Worm (Caenorhabditis elegans): ENCODE measurements around the gene puf-12.

puf-12 gene

DNA sequence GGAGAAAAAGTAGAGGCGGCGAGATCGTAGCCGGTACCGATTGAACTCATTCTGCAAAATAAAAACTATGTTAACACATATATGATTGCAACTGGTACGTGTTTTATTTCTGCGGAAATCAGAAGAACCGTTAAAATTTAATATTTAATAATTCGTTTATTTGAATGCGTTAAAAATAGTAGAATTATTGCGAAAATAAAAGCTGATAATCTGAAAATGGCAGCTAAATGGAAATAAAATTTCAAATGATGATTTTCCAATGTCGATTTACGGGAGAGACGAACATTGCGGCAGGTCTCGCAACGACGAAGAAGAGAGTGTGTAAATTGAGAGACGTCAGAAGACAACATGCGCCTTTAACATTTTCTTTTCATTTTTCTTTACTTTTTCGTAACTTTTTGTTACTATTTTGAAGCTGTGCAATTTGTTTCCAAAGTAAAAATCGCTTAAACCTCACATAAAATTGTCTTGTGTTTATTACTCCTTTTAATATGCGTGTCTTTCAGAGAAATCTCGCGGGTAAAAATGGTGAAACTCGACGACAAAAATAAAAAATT is at the start of gene puf-12, which contains the start of gene pas-7:
TSS of gene puf-12 (plus strand) at position 507 of the 557 bp plus-strand sequence.
TSS of gene pas-7 (minus strand) at position 51 of the 557 bp plus-strand sequence.
- no peak for TF ChIP-seq unc-62 (GFP tag; optimal IDR thresholded peaks at IDR 0.05)

DNA sequence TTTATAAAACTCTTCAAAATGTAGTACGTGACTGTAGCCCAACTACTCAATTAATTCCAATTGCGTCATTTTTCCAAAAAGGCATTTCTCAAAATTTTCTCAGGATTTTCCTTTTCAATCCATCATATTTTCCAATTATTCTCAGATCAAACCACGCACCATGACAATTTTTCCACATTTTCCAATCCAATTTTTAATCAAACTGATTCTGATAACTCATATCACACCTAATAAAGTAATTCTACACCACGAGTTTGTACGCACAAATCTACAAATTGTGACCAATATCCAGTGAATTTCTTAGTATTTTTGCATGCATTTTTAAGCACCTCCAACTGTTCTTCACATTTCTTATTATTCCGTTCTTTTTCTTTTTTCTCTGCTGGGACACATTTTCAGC is 48.6 kb upstream of the puf-12 start:
- no peak for TF ChIP-seq unc-62 (GFP tag; optimal IDR thresholded peaks at IDR 0.05)

DNA sequence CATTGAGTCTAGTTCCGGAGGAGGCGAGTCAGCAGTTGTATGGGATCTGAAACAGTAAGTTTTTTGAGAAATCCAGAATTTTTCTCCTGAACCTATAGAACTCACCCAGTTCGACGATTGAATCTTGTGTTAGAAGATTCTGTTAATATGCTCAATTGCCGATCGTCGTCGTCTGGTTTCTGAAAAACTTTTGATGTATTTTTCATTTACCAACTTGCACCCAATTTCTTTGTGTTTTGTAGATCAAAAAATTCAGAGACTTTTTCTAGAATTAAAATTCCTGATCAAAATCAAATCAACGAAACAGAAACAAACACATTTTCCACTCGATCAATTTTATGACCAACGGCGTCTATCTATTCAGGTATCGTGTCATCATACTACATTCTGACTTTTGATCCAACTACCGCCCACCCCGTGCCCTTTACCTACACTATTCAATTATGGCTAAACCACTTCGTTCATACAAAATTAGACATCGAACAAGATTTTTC is 43.5 kb upstream of the puf-12 start, which contains the start of gene C18D1.2:
TSS of gene C18D1.2 (plus strand) at position 444 of the 494 bp plus-strand sequence.
- no peak for TF ChIP-seq unc-62 (GFP tag; optimal IDR thresholded peaks at IDR 0.05)

DNA sequence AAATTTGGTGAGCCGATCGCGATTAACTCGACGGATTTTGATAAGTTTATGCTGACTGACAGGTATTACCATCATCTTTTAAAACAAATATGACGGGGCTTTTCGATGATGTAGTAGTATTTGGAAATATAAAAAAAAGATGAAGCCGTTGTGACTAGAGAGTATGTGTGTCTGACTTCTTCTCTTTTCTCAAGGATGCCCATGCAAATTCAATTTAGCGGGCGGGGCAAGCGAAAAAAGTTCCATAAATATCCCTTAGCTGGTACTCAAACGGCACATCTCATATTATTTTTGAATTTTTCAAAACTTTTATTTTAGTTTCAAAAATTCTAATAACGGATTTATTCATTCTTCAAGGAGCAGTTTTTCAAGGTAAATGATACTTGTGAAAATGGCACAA is 39.6 kb upstream of the puf-12 start, which contains the start of gene stg-1:
TSS of gene stg-1 (minus strand) at position 153 of the 400 bp plus-strand sequence.
- no peak for TF ChIP-seq unc-62 (GFP tag; optimal IDR thresholded peaks at IDR 0.05)

DNA sequence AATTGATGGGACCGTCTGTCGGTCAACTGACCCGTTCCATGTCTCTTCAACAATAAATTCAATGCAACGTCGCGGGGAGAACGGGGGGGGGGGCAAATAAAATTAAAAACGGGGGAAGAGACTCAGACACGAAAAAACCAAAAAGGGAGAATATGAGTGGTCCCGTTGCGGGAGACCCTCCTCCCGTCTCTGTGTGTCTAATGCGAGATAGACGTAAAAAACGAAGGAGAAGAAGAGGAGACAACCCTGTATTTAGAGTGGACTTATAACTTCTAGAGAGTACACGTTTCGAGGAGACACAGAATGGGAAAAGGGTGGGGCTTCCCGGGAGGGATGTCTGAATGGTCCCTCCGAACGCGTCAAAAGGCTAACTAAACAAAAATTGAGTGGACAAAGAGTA is 34.6 kb upstream of the puf-12 start:
- TF ChIP-seq unc-62 (GFP tag; optimal IDR thresholded peaks at IDR 0.05), result no peak

DNA sequence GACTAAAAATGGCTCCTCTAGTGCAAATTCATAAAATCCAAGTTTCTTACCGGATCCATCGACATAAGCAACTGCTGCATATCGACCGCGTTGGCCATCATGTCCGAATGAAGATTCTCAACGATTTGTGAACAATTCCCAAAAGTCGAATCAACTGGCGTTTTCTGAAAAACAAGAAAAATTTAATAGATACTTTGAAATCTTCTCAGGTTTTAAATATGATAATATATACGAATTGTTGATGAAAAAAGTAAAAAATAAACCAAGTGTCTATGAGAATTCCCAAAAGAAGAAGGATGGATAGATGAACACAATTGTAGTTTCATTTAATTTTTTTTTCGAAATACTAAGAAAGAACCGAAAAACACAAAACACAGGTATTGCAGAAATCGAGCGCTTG is 32.3 kb upstream of the puf-12 start, which contains the start of gene die-1:
TSS of gene die-1 (minus strand) at position 101 of the 400 bp plus-strand sequence.
- TF ChIP-seq unc-62 (GFP tag; optimal IDR thresholded peaks at IDR 0.05), result no peak

DNA sequence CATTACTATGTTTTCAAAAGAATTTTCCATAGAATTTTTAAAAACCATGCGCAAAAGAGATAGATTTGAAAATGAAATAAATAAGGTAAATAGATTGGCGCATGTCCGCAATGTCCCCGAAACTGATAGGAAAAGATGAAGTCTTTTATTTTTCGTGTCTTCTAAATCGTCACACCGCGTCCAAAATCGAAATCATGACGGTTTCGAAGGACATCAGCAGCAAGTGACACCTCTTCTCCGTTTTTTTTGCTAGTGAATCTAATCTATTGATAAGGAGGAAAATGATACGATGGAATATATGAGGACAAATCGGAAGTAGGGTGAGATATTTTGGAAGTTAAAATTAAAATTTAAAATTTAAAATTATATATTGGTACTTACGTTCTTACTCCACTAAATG is 26.1 kb upstream of the puf-12 start:
- TF ChIP-seq unc-62 (GFP tag; optimal IDR thresholded peaks at IDR 0.05), result no peak

DNA sequence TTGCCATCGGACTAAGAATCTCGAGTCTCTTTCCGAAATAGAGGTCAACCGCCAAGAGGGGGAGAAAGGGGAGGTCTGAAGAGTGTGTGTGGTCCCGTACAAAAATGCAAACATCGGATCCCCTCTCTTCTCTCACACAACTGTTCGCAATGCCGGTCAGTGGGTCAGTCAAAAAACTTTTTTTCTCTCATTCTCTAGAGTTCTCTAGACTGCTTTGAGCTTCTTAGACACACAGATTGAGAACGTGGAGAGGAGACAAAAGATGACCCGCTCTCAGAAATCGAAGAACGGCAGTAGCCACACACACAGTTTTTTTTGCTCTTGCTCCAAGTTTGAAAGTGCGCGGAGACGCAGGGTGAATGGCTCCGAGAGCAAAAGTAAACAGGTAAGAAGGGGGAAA is 24.3 kb upstream of the puf-12 start:
- no peak for TF ChIP-seq unc-62 (GFP tag; optimal IDR thresholded peaks at IDR 0.05)

DNA sequence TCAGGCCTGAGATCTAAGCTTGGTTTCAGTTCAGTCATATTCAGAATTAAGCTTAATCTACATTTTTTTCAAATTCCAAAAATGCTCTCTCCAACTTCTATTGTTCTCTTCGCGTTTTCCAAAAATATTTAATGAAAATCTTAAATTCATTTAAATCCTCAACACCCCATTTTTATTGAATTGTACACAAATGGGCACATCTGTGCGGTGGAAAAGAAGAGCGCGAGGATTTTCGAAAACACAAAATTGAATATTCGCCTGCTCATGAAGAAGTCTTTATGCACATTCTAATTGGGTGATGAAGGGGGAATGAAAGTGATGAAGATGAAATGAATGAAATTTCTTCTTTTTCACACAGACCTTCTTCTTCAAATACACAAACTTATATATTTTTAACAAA is 15.6 kb upstream of the puf-12 start:
- TF ChIP-seq unc-62 (GFP tag; optimal IDR thresholded peaks at IDR 0.05), result no peak

DNA sequence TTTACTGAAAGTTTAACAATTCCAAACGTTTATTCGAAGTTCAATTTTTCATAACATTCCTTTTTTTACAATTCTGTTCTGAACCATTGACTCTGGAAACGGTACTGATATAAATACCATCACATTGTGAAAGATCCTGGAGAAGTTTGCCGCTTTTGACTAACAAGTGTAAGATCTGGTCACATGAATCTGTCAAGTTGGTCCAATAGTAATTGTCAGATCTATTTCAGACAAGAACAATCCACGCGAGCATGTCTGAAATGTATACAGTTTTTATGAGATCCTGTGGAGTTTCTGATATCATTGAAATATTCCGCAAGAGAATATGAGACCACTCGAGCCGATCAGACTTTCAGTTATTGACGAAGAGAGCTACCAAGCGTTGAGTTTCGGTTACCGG is 7.0 kb upstream of the puf-12 start:
- no peak for TF ChIP-seq unc-62 (GFP tag; optimal IDR thresholded peaks at IDR 0.05)

DNA sequence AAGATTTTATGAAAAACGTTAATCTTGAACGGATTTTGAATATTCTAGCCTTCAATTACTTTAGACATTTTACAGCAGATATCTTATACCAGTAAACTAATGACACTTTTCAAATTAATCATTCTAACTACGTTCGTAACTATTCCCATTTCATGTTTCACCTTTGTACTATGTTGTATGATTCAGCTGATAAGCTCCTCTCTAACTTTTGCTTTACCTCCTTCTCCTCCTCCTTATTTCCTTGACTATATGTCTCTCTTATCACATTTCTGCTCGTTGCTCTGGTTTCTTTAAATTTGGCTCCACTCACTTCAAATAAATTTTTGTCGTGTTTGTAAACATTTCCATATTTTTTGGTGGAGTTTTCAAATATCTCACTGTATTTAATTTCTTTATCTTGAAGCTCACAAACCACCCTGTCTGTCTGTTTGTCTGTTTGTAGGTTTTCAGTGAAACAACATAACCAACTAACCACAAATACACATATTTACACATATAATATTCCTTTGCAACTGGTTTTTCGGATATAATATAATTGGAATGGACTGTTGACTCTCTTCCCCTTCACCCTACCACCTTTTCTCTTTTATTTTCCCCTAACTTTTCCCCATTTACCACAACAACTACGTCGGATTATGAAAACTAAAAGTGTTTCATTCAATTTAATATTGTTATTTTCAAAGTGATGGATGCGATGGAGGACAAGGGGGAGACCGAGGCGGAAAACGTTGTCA is 5.8 kb upstream of the puf-12 start, which contains the start of gene lact-2:
TSS of gene lact-2 (plus strand) at position 684 of the 734 bp plus-strand sequence.
- TF ChIP-seq unc-62 (GFP tag; optimal IDR thresholded peaks at IDR 0.05), result no peak

DNA sequence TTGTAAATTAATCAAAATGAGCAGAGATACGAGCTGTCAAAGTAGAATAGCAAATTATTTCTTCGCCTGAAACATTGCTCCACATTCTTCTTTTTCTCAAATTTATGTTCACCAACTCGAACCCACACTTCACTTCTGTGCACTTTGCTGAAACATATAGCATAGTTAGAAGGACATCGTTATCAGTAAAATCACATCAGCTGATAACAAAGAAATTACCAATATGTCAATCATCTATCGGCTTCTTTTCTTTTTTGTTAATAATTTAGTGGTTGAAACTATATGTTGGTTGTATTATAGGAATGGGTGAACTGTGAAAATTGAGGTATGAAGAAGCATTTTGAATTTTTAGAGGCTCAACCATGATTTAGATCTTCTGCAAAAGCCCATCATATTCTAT is 4.9 kb upstream of the puf-12 start:
- no peak for TF ChIP-seq unc-62 (GFP tag; optimal IDR thresholded peaks at IDR 0.05)

DNA sequence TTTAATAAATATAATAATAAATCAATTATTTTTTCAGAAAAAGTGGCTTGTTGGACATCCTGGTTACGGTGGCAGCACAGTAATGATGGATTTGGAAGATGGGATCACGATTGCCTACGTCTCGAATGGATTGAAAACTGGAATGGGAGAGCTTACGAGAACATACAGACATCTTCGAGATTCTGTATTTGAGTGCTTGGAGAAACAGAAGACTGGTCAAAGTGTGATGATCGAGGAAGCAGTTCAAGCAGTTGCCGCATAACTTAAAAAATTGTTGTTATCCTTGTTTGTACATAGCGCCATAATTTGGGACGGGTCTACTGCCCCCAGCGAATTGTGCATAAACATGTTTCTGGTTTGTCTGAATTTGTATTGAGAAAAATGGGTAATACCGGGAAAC is 1.7 kb upstream of the puf-12 start:
- no peak for TF ChIP-seq unc-62 (GFP tag; optimal IDR thresholded peaks at IDR 0.05)

DNA sequence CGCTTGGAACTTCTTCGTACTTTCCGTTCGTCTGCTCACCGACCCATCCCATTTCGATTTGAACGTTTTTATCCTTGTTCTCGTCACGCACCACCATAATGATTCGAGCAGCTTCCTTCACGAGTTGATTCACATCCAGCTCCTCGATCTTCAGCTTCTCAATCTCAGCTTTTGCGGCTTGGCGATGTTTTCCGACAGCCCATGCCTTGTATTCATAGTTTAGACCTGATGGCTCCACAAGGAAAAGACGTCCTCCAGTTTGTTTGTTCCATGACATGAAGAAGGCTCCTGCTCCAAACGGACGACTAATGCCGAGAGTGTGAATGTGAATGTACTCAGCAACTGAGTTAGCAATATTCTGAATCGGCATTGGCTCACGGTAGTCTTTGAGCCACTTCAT is 1.0 kb upstream of the puf-12 start:
- TF ChIP-seq unc-62 (GFP tag; optimal IDR thresholded peaks at IDR 0.05), result no peak

DNA sequence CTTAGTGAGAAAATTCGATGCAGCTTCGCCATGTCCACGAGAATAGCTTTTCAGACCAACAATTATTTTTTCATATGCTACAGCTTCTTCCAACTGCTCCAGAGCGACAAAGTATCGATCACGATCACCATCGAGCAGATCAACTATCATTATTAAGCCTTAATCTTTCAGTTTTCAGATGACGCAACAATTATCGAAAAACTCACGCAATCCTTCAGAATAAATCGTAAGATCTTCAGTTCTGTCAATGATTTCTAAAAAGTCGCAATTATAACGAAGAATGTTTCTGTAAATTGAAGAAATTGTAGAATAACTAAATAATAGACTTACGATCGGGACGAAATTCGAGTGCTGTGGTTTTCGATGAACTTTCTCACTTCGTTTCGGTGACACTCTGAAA is 3.1 kb downstream of the puf-12 start:
- no peak for TF ChIP-seq unc-62 (GFP tag; optimal IDR thresholded peaks at IDR 0.05)

DNA sequence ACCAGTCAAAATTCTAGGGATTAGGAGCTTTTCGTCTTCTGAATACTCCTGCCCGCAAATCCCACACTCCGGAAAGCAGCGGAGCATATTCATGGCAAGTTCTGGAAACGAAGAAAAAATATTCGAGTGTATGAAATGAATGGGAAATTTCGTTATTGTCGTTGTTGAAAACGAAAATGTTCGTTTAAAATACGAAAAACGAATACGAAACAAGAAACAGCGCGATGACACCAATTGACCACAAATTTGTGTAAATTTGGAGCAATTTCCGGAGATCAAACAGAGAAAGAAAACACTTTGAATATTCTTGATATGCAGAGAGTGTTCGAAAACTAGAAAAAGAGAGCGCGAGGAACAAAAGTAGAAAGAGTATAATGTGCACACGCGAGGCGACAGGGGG is 5.5 kb downstream of the puf-12 start, which contains the start of gene ZK945.4:
TSS of gene ZK945.4 (minus strand) at position 101 of the 400 bp plus-strand sequence.
- no peak for TF ChIP-seq unc-62 (GFP tag; optimal IDR thresholded peaks at IDR 0.05)

DNA sequence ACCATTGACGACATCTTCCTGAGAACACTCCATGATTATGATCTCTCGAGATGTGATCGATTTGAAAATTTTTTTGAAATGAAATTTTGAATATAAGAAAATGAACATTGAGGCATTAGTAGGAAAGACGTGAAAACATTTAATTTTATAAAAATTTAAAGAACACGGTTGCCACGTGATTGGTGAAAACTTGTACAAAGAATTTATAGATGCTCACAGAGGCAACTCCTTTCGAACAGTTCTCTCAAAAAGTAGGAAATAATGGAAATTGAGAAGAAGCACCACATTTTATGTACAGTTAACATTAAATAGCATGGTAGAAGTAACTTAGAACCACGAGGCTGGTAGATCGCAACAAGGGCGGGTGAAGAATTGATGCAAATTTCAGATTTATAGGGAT is 6.8 kb downstream of the puf-12 start, which contains the start of gene ZK945.6:
TSS of gene ZK945.6 (minus strand) at position 101 of the 400 bp plus-strand sequence.
- no peak for TF ChIP-seq unc-62 (GFP tag; optimal IDR thresholded peaks at IDR 0.05)

Data from whole organism, dauer.